Fruit fly (Drosophila melanogaster) whole organism, embryonic: ENCODE results near the gene Phs.

Experiments used
- ATbp ChIP-seq: fragments of 200-800 bp; sonication (Bioruptor generic); optimal IDR thresholded peaks from 2 replicates; lab custom pipeline; 2017; ENCODE audit warnings: missing biosample characterization, mild to moderate bottlenecking, missing genetic modification characterization, missing genetic modification reagents
- Adf1 ChIP-seq: fragments of 200-800 bp; sonication (Bioruptor generic); IDR thresholded peaks from 2 replicates; pipeline ENCODE4 v1.3.6; 2022; ENCODE audit warnings: missing biosample characterization, missing genetic modification characterization
- Awh ChIP-seq: fragments of 200-800 bp; sonication (Bioruptor generic); IDR thresholded peaks from 2 replicates; pipeline ENCODE4, ENCODE4 v1.3.6; 2022; ENCODE audit warnings: missing biosample characterization, missing genetic modification characterization
- B-H2 ChIP-seq: fragments of 200-800 bp; sonication (Bioruptor generic); optimal IDR thresholded peaks from 2 replicates; lab custom pipeline; 2018; ENCODE audit warnings: missing biosample characterization, mild to moderate bottlenecking, missing genetic modification characterization
- BtbVII ChIP-seq: fragments of 200-800 bp; sonication (Bioruptor generic); optimal IDR thresholded peaks from 3 replicates; lab custom pipeline; 2017; ENCODE audit warnings: missing biosample characterization, mild to moderate bottlenecking, missing genetic modification characterization
- CG12659 ChIP-seq: fragments of 200-800 bp; sonication (Bioruptor generic); optimal IDR thresholded peaks from 3 replicates; lab custom pipeline; 2017; ENCODE audit warnings: mild to moderate bottlenecking, missing biosample characterization, missing genetic modification reagents, missing genetic modification characterization
- CG12769 ChIP-seq: fragments of 200-800 bp; sonication (Bioruptor generic); optimal IDR thresholded peaks from 2 replicates; lab custom pipeline; 2019; ENCODE audit warnings: missing biosample characterization, mild to moderate bottlenecking, missing genetic modification characterization, moderate library complexity
- CG15479 ChIP-seq: fragments of 200-800 bp; sonication (Bioruptor generic); optimal IDR thresholded peaks from 3 replicates; lab custom pipeline; 2019; ENCODE audit warnings: missing biosample characterization, mild to moderate bottlenecking, missing genetic modification characterization, moderate library complexity
- CG15514 ChIP-seq: fragments of 200-800 bp; sonication (Bioruptor generic); optimal IDR thresholded peaks from 3 replicates; lab custom pipeline; 2017; ENCODE audit warnings: missing biosample characterization, missing genetic modification characterization, mild to moderate bottlenecking, moderate library complexity, missing genetic modification reagents
- CG15696 ChIP-seq: fragments of 200-800 bp; sonication (Bioruptor generic); optimal IDR thresholded peaks from 2 replicates; lab custom pipeline; 2019; ENCODE audit warnings: missing biosample characterization, mild to moderate bottlenecking, missing genetic modification characterization, moderate library complexity
- CG1603 ChIP-seq: fragments of 200-800 bp; sonication (Bioruptor generic); optimal IDR thresholded peaks from 2 replicates; lab custom pipeline; 2019; ENCODE audit warnings: missing biosample characterization, mild to moderate bottlenecking, missing genetic modification characterization, moderate library complexity
- CG17328 ChIP-seq: fragments of 200-800 bp; sonication (Bioruptor generic); IDR thresholded peaks from 2 replicates; pipeline ENCODE4 v1.3.6; 2022; ENCODE audit warnings: missing biosample characterization, missing genetic modification characterization
- CG2116 ChIP-seq: fragments of 200-800 bp; sonication (Bioruptor generic); optimal IDR thresholded peaks from 3 replicates; lab custom pipeline; 2018; ENCODE audit warnings: missing biosample characterization, mild to moderate bottlenecking, missing genetic modification characterization
- CG2678 ChIP-seq: fragments of 200-800 bp; sonication (Bioruptor generic); optimal IDR thresholded peaks from 3 replicates; lab custom pipeline; 2019; ENCODE audit warnings: missing biosample characterization, mild to moderate bottlenecking, missing genetic modification characterization, moderate library complexity
- CG2712 ChIP-seq: fragments of 200-800 bp; optimal IDR thresholded peaks from 3 replicates; lab custom pipeline; 2019; ENCODE audit warnings: missing biosample characterization, mild to moderate bottlenecking, missing genetic modification characterization, moderate library complexity
- CG34376 ChIP-seq: fragments of 200-800 bp; sonication (Bioruptor generic); optimal IDR thresholded peaks from 2 replicates; lab custom pipeline; 2018; ENCODE audit warnings: missing biosample characterization, mild to moderate bottlenecking, missing genetic modification characterization
- CG3847 ChIP-seq: fragments of 200-800 bp; sonication (Bioruptor generic); IDR thresholded peaks from 2 replicates; pipeline ENCODE4 v1.3.6; 2022; ENCODE audit warnings: missing biosample characterization, missing genetic modification characterization
- CG4854 ChIP-seq: fragments of 200-800 bp; sonication (Bioruptor generic); optimal IDR thresholded peaks from 2 replicates; lab custom pipeline; 2016; ENCODE audit warnings: missing biosample characterization, missing genetic modification characterization, inconsistent platforms
- CG5180 ChIP-seq: fragments of 200-800 bp; sonication (Bioruptor generic); optimal IDR thresholded peaks from 3 replicates; lab custom pipeline; 2017; ENCODE audit warnings: missing biosample characterization, missing genetic modification characterization, mild to moderate bottlenecking, moderate library complexity, missing genetic modification reagents
- CG6683 ChIP-seq: fragments of 200-800 bp; sonication (Bioruptor generic); optimal IDR thresholded peaks from 2 replicates; lab custom pipeline; 2017; ENCODE audit warnings: missing biosample characterization, mild to moderate bottlenecking, missing genetic modification characterization, missing genetic modification reagents
- CG6765 ChIP-seq: fragments of 200-800 bp; sonication (Bioruptor generic); optimal IDR thresholded peaks from 3 replicates; lab custom pipeline; 2017; ENCODE audit warnings: missing biosample characterization, mild to moderate bottlenecking, missing genetic modification characterization
- CG6854 ChIP-seq: fragments of 200-800 bp; sonication (Bioruptor generic); optimal IDR thresholded peaks from 3 replicates; lab custom pipeline; 2017; ENCODE audit warnings: missing biosample characterization, mild to moderate bottlenecking, missing genetic modification characterization
- CG7987 ChIP-seq: fragments of 200-800 bp; sonication (Bioruptor generic); optimal IDR thresholded peaks from 2 replicates; lab custom pipeline; 2018; ENCODE audit warnings: missing biosample characterization, mild to moderate bottlenecking, missing genetic modification characterization, moderate library complexity
- CrebB ChIP-seq: fragments of 200-800 bp; sonication (Bioruptor generic); optimal IDR thresholded peaks from 3 replicates; lab custom pipeline; 2018; ENCODE audit warnings: missing biosample characterization, mild to moderate bottlenecking, missing genetic modification characterization
- Doc2 ChIP-seq: fragments of 200-800 bp; sonication (Bioruptor generic); IDR thresholded peaks from 2 replicates; pipeline ENCODE4 v1.3.6; 2022; ENCODE audit warnings: missing biosample characterization, missing genetic modification characterization
- Ets65A ChIP-seq: fragments of 200-800 bp; sonication (Bioruptor generic); peaks from one replicate; lab custom pipeline; 2016; ENCODE audit warnings: missing biosample characterization, missing genetic modification characterization
- Fer1 ChIP-seq: fragments of 200-800 bp; sonication (Bioruptor generic); optimal IDR thresholded peaks from 2 replicates; lab custom pipeline; 2017; ENCODE audit warnings: missing biosample characterization, mild to moderate bottlenecking, missing genetic modification characterization
- Med ChIP-seq: fragments of 200-800 bp; sonication (Bioruptor generic); peaks from one replicate; lab custom pipeline; 2016; ENCODE audit warnings: missing biosample characterization, missing genetic modification characterization, mild to moderate bottlenecking, inconsistent platforms, moderate library complexity
- Meics ChIP-seq: fragments of 200-800 bp; sonication (Bioruptor generic); optimal IDR thresholded peaks from 2 replicates; lab custom pipeline; 2017; ENCODE audit warnings: missing biosample characterization, mild to moderate bottlenecking, missing genetic modification characterization
- Mes4 ChIP-seq: fragments of 200-800 bp; sonication (Bioruptor generic); optimal IDR thresholded peaks from 2 replicates; lab custom pipeline; 2016; ENCODE audit warnings: missing biosample characterization, missing genetic modification characterization
- Optix ChIP-seq: fragments of 200-800 bp; sonication (Bioruptor generic); IDR thresholded peaks from 3 replicates; pipeline ENCODE4 v1.3.6; 2022; ENCODE audit warnings: missing biosample characterization, missing genetic modification characterization
- Ravus ChIP-seq: fragments of 200-800 bp; sonication (Bioruptor generic); IDR thresholded peaks from 2 replicates; pipeline ENCODE4 v1.3.6; 2022; ENCODE audit warnings: missing biosample characterization, missing genetic modification characterization
- TFAM ChIP-seq: fragments of 200-800 bp; sonication (Bioruptor generic); optimal IDR thresholded peaks from 2 replicates; lab custom pipeline; 2017; ENCODE audit warnings: missing biosample characterization, missing genetic modification characterization, inconsistent platforms
- eve ChIP-seq, 2 experiments: fragments of >200 bp; optimal IDR thresholded peaks; 2 replicates each; lab custom pipeline; 2017; ENCODE audit warnings: missing biosample characterization in 2 of 2, missing genetic modification characterization in 2 of 2
- exex ChIP-seq: fragments of 200-800 bp; sonication (Bioruptor generic); optimal IDR thresholded peaks from 4 replicates; lab custom pipeline; 2018; ENCODE audit warnings: missing biosample characterization, mild to moderate bottlenecking, missing genetic modification characterization, moderate library complexity
- gro ChIP-seq: fragments of 200-800 bp; sonication (Bioruptor generic); optimal IDR thresholded peaks from 2 replicates; lab custom pipeline; 2016; ENCODE audit warnings: missing biosample characterization, missing genetic modification characterization
- kah ChIP-seq: fragments of 200-800 bp; sonication (Bioruptor generic); optimal IDR thresholded peaks from 2 replicates; lab custom pipeline; 2018; ENCODE audit warnings: missing biosample characterization, mild to moderate bottlenecking, missing genetic modification characterization
- ken ChIP-seq: fragments of 200-800 bp; sonication (Bioruptor generic); IDR thresholded peaks from 3 replicates; pipeline ENCODE4 v1.3.6; 2022; ENCODE audit warnings: missing biosample characterization, missing genetic modification characterization
- kni ChIP-seq: fragments of 200-800 bp; sonication (Bioruptor generic); optimal IDR thresholded peaks from 3 replicates; lab custom pipeline; 2017; ENCODE audit warnings: mild to moderate bottlenecking, missing biosample characterization, missing genetic modification reagents, missing genetic modification characterization
- lab ChIP-seq: fragments of 200-800 bp; sonication (Bioruptor generic); optimal IDR thresholded peaks from 3 replicates; lab custom pipeline; 2017; ENCODE audit warnings: missing biosample characterization, missing genetic modification characterization, mild to moderate bottlenecking, moderate library complexity, missing genetic modification reagents
- lov ChIP-seq, 2 experiments: fragments of 200-800 bp in 1 of 2; fragments of >200 bp in 1 of 2; sonication (Bioruptor generic) in 1 of 2; IDR thresholded peaks in 1 of 2; optimal IDR thresholded peaks in 1 of 2; 2 replicates in 1 of 2; 3 replicates in 1 of 2; pipeline versions ENCODE4 v1.3.6 to Lab custom; 2017 to 2022; ENCODE audit warnings: missing biosample characterization in 1 of 2, missing genetic modification characterization in 1 of 2
- mirr ChIP-seq: fragments of 200-800 bp; sonication (Bioruptor generic); optimal IDR thresholded peaks from 3 replicates; lab custom pipeline; 2018; ENCODE audit warnings: missing biosample characterization, mild to moderate bottlenecking, missing genetic modification characterization
- otp ChIP-seq: fragments of 200-800 bp; sonication (Bioruptor generic); IDR thresholded peaks from 3 replicates; pipeline ENCODE4, ENCODE4 v1.3.6; 2022; ENCODE audit warnings: missing biosample characterization, missing genetic modification characterization
- psq ChIP-seq: fragments of 200-800 bp; sonication (Bioruptor generic); optimal IDR thresholded peaks from 2 replicates; lab custom pipeline; 2017; ENCODE audit warnings: missing biosample characterization, missing genetic modification characterization
- pzg ChIP-seq: fragments of 200-800 bp; sonication (Bioruptor generic); optimal IDR thresholded peaks from 3 replicates; lab custom pipeline; 2018; ENCODE audit warnings: missing biosample characterization, mild to moderate bottlenecking, missing genetic modification characterization, moderate library complexity
- run ChIP-seq: fragments of 200-800 bp; sonication (Bioruptor generic); optimal IDR thresholded peaks from 3 replicates; lab custom pipeline; 2018; ENCODE audit warnings: missing biosample characterization, mild to moderate bottlenecking, missing genetic modification characterization
- sens ChIP-seq: fragments of 200-800 bp; sonication (Bioruptor generic); peaks from one replicate; lab custom pipeline; 2016; ENCODE audit warnings: missing biosample characterization, missing genetic modification characterization
- tll ChIP-seq, 2 experiments: fragments of 200-800 bp in 1 of 2; fragments of >200 bp in 1 of 2; sonication (Bioruptor generic) in 1 of 2; optimal IDR thresholded peaks; 2 replicates each; lab custom pipeline; 2017 to 2019; ENCODE audit warnings: missing biosample characterization in 2 of 2, missing genetic modification characterization in 2 of 2, mild to moderate bottlenecking in 1 of 2, moderate library complexity in 1 of 2
- unpg ChIP-seq: fragments of 200-800 bp; sonication (Bioruptor generic); optimal IDR thresholded peaks from 3 replicates; lab custom pipeline; 2018; ENCODE audit warnings: missing biosample characterization, mild to moderate bottlenecking, missing genetic modification characterization, moderate library complexity
- wek ChIP-seq: fragments of 200-800 bp; sonication (Bioruptor generic); optimal IDR thresholded peaks from 3 replicates; lab custom pipeline; 2018; ENCODE audit warnings: missing biosample characterization, mild to moderate bottlenecking, missing genetic modification characterization, moderate library complexity
- yki ChIP-seq: fragments of >200 bp; optimal IDR thresholded peaks from 3 replicates; lab custom pipeline; 2018

Phs gene

dm6 chr3L:15632653-15633052, 13.0 kb downstream of the Phs start (continued):
- TF ChIP-seq kah (no peak), CG6765 (GFP tag; lab: Kevin White, UChicago) (no peak), CG2712 (no peak), psq (GFP tag; lab: Kevin White, UChicago) (no peak), CG12659 (GFP tag; lab: Kevin White, UChicago) (peak; percentile 6), CG12769 (tag; lab: Kevin White, UChicago) (no peak), CrebB (tag; lab: Kevin White, UChicago) (peak; percentile 18), Meics (GFP tag; lab: Kevin White, UChicago) (no peak), CG17328 (GFP tag; lab: Robert Waterston, UW) (no peak), Optix (no peak), Awh (no peak), CG6683 (GFP tag; lab: Kevin White, UChicago) (no peak), Ets65A (GFP tag; lab: Kevin White, UChicago) (no peak), CG3847 (GFP tag; lab: Robert Waterston, UW) (no peak), pzg (no peak), CG15514 (peak; percentile 4), CG15696 (tag; lab: Kevin White, UChicago) (no peak), CG34376 (GFP tag; lab: Kevin White, UChicago) (peak; percentile 6), lab (GFP tag; lab: Kevin White, UChicago) (peak; percentile 30), Doc2 (GFP tag; lab: Robert Waterston, UW) (no peak), TFAM (GFP tag; lab: Kevin White, UChicago) (no peak), gro (GFP tag; lab: Kevin White, UChicago) (no peak), sens (peak; percentile 65), CG6854 (GFP tag; lab: Kevin White, UChicago) (peak; percentile 2), ken (no peak), Ravus (no peak), wek (GFP tag; lab: Kevin White, UChicago) (peak; percentile 24), Fer1 (GFP tag; lab: Kevin White, UChicago) (peak; percentile 6), Med (GFP tag; lab: Kevin White, UChicago) (peak; percentile 71), CG1603 (tag; lab: Kevin White, UChicago) (no peak), CG2116 (GFP tag; lab: Kevin White, UChicago) (no peak), CG15479 (GFP tag; lab: Kevin White, UChicago) (no peak), unpg (no peak), tll (GFP tag; optimal IDR thresholded peaks at IDR 0.05; lab: Kevin White, UChicago) (no peak), otp (GFP tag; lab: Robert Waterston, UW) (0 out of 3 replicates have a peak, but pooled peaks have one; percentile 13), ATbp (GFP tag; lab: Kevin White, UChicago) (peak; percentile 12), Mes4 (GFP tag; lab: Kevin White, UChicago) (no peak), CG2678 (tag; lab: Kevin White, UChicago) (peak; percentile 52), kni (GFP tag; lab: Kevin White, UChicago) (no peak), BtbVII (GFP tag; lab: Kevin White, UChicago) (peak; percentile 21), CG7987 (peak; percentile 25), CG5180 (GFP tag; lab: Kevin White, UChicago) (peak; percentile 10), lov (optimal IDR thresholded peaks at IDR 0.05; lab: Kevin White, UChicago) (no peak), lov (GFP tag; IDR thresholded peaks at IDR 0.05; lab: Robert Waterston, UW) (no peak), CG4854 (GFP tag; lab: Kevin White, UChicago) (no peak), mirr (peak; percentile 8), yki (lab: Kevin White, UChicago) (no peak), exex (tag; lab: Kevin White, UChicago) (no peak), eve (GFP tag; optimal IDR thresholded peaks at IDR 0.05; lab: Kevin White, UChicago) (no peak), B-H2 (peak; percentile 8), Adf1 (no peak), run (no peak)
